Worm (Caenorhabditis elegans) whole organism, L4 larva: ENCODE results near the gene B0252.11.

Experiments used
- Y75B8A.6 ChIP-seq: fragments of 200-800 bp; sonication (Bioruptor generic); IDR thresholded peaks from 2 replicates; pipeline ENCODE4 v1.3.6; 2022; ENCODE audit warnings: missing genetic modification reagents, missing genetic modification characterization, missing compliant biosample characterization
- ama-1 ChIP-seq: fragments of 150-350 bp; optimal IDR thresholded peaks from 2 replicates; lab custom pipeline; 2014; ENCODE audit warnings: inconsistent platforms, mixed read lengths
- ceh-82 ChIP-seq: sonication (generic microtip); optimal IDR thresholded peaks from 2 replicates; lab custom pipeline; 2017; ENCODE audit warnings: missing biosample characterization, missing genetic modification characterization
- hmg-1.1 ChIP-seq: fragments of 200-800 bp; sonication (Bioruptor generic); IDR thresholded peaks from 2 replicates; pipeline ENCODE4 v1.3.6; 2022; ENCODE audit warnings: missing genetic modification reagents, missing genetic modification characterization, missing compliant biosample characterization
- lsy-2 ChIP-seq, 2 experiments: fragments of 150-350 bp in 1 of 2; sonication (generic microtip) in 1 of 2; optimal IDR thresholded peaks; 2 replicates each; lab custom pipeline; 2014 to 2017; ENCODE audit warnings: missing biosample characterization in 2 of 2, missing genetic modification characterization in 2 of 2
- nhr-25 ChIP-seq: sonication (generic microtip); optimal IDR thresholded peaks from 2 replicates; lab custom pipeline; 2017; ENCODE audit warnings: missing genetic modification characterization, mild to moderate bottlenecking, missing compliant biosample characterization, antibody characterized with exemption, moderate library complexity, borderline replicate concordance; ENCODE audit not compliant: insufficient read depth
- nhr-28 ChIP-seq: fragments of 150-350 bp; optimal IDR thresholded peaks from 2 replicates; lab custom pipeline; 2014; ENCODE audit warnings: missing biosample characterization, missing genetic modification characterization
- nhr-76 ChIP-seq: fragments of 150-350 bp; optimal IDR thresholded peaks from 2 replicates; lab custom pipeline; 2014; ENCODE audit warnings: missing biosample characterization, missing genetic modification characterization
- saeg-2 ChIP-seq: fragments of 200-800 bp; sonication (Bioruptor generic); IDR thresholded peaks from 2 replicates; pipeline ENCODE4 v1.3.6; 2022; ENCODE audit warnings: missing genetic modification reagents, missing genetic modification characterization, missing compliant biosample characterization
- set-16 ChIP-seq: fragments of 200-800 bp; sonication (Bioruptor generic); IDR thresholded peaks from 2 replicates; pipeline ENCODE4 v1.3.6; 2022; ENCODE audit warnings: missing genetic modification reagents, missing genetic modification characterization, missing compliant biosample characterization
- unc-62 ChIP-seq, 3 experiments: fragments of 150-350 bp in 1 of 3; sonication (generic microtip); optimal IDR thresholded peaks in 2 of 3; peaks in 1 of 3; 1 replicate in 1 of 3; 2 replicates in 2 of 3; lab custom pipeline; 2014 to 2017; ENCODE audit warnings: missing biosample characterization in 3 of 3, missing genetic modification characterization in 3 of 3, missing genetic modification reagents in 3 of 3, missing genotype in 1 of 3

DNA sequence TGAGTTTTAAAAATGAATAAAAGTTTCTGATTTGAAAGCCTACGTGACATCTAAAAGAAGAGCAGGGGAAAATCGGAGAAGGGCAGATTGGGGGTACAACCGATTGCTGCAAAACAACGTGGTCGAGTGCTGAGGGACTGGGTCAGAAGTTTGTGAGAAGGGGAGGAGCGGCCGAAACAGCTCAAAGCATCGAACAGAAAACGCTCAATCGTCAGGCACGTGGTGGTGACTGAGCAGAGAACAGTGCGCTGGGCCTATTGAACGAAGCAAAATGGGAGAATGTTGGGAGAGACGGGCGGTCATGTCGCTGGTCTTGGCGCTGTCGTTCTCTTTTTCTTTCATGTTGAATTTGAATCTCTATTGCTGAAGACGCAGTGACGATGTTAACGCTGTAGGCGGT lies 26.4 kb downstream of the B0252.11 start:
- peak; percentile 86 for TF ChIP-seq nhr-28 (tag; lab: Kevin White, UChicago)
- 0 out of 2 replicates have a peak, but pooled peaks have one; percentile 49 for TF ChIP-seq Y75B8A.6 (GFP tag; lab: Robert Waterston, UW)
- no peak for TF ChIP-seq saeg-2 (GFP tag; lab: Robert Waterston, UW)
- peak in 1 of 2 experiments; percentile 56 for TF ChIP-seq unc-62 (GFP tag; optimal IDR thresholded peaks at IDR 0.05 in 1 of 2; lab: Kevin White, UChicago)
- no peak for TF ChIP-seq unc-62 (tag; optimal IDR thresholded peaks at IDR 0.05; lab: Kevin White, UChicago)
- TF ChIP-seq ceh-82 (tag; lab: Kevin White, UChicago): no peak
- TF ChIP-seq nhr-25 (tag; lab: Kevin White, UChicago): peak; percentile 47
- TF ChIP-seq hmg-1.1 (GFP tag; lab: Robert Waterston, UW): peak; percentile 66
- peak; percentile 79 for TF ChIP-seq set-16
- peak; percentile 95 for TF ChIP-seq ama-1
- peak in 1 of 2 experiments; percentile 54 for TF ChIP-seq lsy-2 (tag; optimal IDR thresholded peaks at IDR 0.05; lab: Kevin White, UChicago)
- no peak for TF ChIP-seq nhr-76
